Fruit fly (Drosophila melanogaster): Measurements from ENCODE around the gene betaNACtes1.

betaNACtes1 gene

dm6 chrX:14208426-14209208, 36.2 kb upstream of the betaNACtes1 start (continued):
- no peak for TF ChIP-seq disco-r (GFP tag; optimal IDR thresholded peaks at IDR 0.05)
- no peak for TF ChIP-seq MESR4 (GFP tag; optimal IDR thresholded peaks at IDR 0.05)
- no peak for TF ChIP-seq CG7745 (tag; optimal IDR thresholded peaks at IDR 0.05)
- TF ChIP-seq CG10366 (GFP tag; IDR thresholded peaks at IDR 0.05): peak; percentile 42; the same call in 1 of the 2 replicates
- TF ChIP-seq CG12104 (GFP tag; optimal IDR thresholded peaks at IDR 0.05): peak; percentile 59
- peak; percentile 73 for TF ChIP-seq unpg (GFP tag; optimal IDR thresholded peaks at IDR 0.05)
- no peak for TF ChIP-seq Scr (GFP tag; IDR thresholded peaks at IDR 0.05; ENCODE audit: partially characterized antibody)
- no peak for TF ChIP-seq Ets97D (GFP tag; optimal IDR thresholded peaks at IDR 0.05)
- no peak for TF ChIP-seq Abd-B (GFP tag; optimal IDR thresholded peaks at IDR 0.05)
- no peak for TF ChIP-seq D19B (GFP tag; optimal IDR thresholded peaks at IDR 0.05)
- TF ChIP-seq Six4 (GFP tag; optimal IDR thresholded peaks at IDR 0.05): peak; percentile 58
- peak; percentile 59 for TF ChIP-seq CG18599 (GFP tag; optimal IDR thresholded peaks at IDR 0.05)
- no peak for TF ChIP-seq CG7963 (GFP tag; IDR thresholded peaks at IDR 0.05; ENCODE audit: partially characterized antibody)
- no peak for TF ChIP-seq CG7987 (GFP tag; optimal IDR thresholded peaks at IDR 0.05)
- TF ChIP-seq CG8478 (optimal IDR thresholded peaks at IDR 0.05): no peak
- peak; percentile 63 for TF ChIP-seq tap (tag; optimal IDR thresholded peaks at IDR 0.05)
- TF ChIP-seq CG10274 (GFP tag; optimal IDR thresholded peaks at IDR 0.05): no peak
- TF ChIP-seq Bteb2 (GFP tag; optimal IDR thresholded peaks at IDR 0.05): peak; percentile 4
- TF ChIP-seq HmgD (GFP tag; optimal IDR thresholded peaks at IDR 0.05): no peak
- TF ChIP-seq ken (GFP tag; IDR thresholded peaks at IDR 0.05): no peak; the same call in 2 of the 3 replicates
- TF ChIP-seq sens-2 (GFP tag; IDR thresholded peaks at IDR 0.05): peak; percentile 51; the same call in 1 of the 2 replicates
- no peak for TF ChIP-seq CG32532 (GFP tag; IDR thresholded peaks at IDR 0.05)
- peak; percentile 10 for TF ChIP-seq CG2116 (GFP tag; optimal IDR thresholded peaks at IDR 0.05)
- TF ChIP-seq pnt (GFP tag; optimal IDR thresholded peaks at IDR 0.05): peak; percentile 41
- TF ChIP-seq gem (tag; optimal IDR thresholded peaks at IDR 0.05): peak; percentile 80
- TF ChIP-seq Mad (GFP tag; optimal IDR thresholded peaks at IDR 0.05): no peak
- no peak for TF ChIP-seq ftz-f1 (GFP tag; optimal IDR thresholded peaks at IDR 0.05)
- TF ChIP-seq CG10431 (GFP tag; optimal IDR thresholded peaks at IDR 0.05): no peak
- TF ChIP-seq CG8359 (GFP tag; optimal IDR thresholded peaks at IDR 0.05; ENCODE audit: borderline replicate concordance): peak; percentile 60
- no peak for TF ChIP-seq cas (GFP tag; IDR thresholded peaks at IDR 0.05)
- TF ChIP-seq onecut (GFP tag; IDR thresholded peaks at IDR 0.05): peak; percentile 74
- TF ChIP-seq Sox102F (GFP tag; optimal IDR thresholded peaks at IDR 0.05): peak; percentile 62
- peak; percentile 61 for TF ChIP-seq CG14050 (GFP tag; IDR thresholded peaks at IDR 0.05)
- no peak for TF ChIP-seq CG9817 (tag; optimal IDR thresholded peaks at IDR 0.05)
- no peak for TF ChIP-seq Lim3 (GFP tag; IDR thresholded peaks at IDR 0.05)
- peak; percentile 74 for TF ChIP-seq nom (GFP tag; optimal IDR thresholded peaks at IDR 0.05)
- peak; percentile 60; the same call in 2 of the 3 replicates for TF ChIP-seq zfh1 (GFP tag; IDR thresholded peaks at IDR 0.05)
- TF ChIP-seq CG34422 (GFP tag; IDR thresholded peaks at IDR 0.05): 0 out of 3 replicates have a peak, but pooled peaks have one; percentile 44
- TF ChIP-seq peb (GFP tag; IDR thresholded peaks at IDR 0.05): no peak
- peak; percentile 1 for TF ChIP-seq Myb (GFP tag; optimal IDR thresholded peaks at IDR 0.05)
- TF ChIP-seq ci (GFP tag; IDR thresholded peaks at IDR 0.05): peak; percentile 90
- peak; percentile 48 for TF ChIP-seq CG12659 (GFP tag; optimal IDR thresholded peaks at IDR 0.05)
- no peak for TF ChIP-seq Tbp (GFP tag; optimal IDR thresholded peaks at IDR 0.05)
- no peak for TF ChIP-seq NC2α (GFP tag; optimal IDR thresholded peaks at IDR 0.05)
- TF ChIP-seq Med (GFP tag): peak; percentile 68
- TF ChIP-seq CG2129 (GFP tag; IDR thresholded peaks at IDR 0.05; ENCODE audit: partially characterized antibody): no peak
- no peak for TF ChIP-seq CG4854 (GFP tag; optimal IDR thresholded peaks at IDR 0.05)
- no peak for TF ChIP-seq knrl (GFP tag; IDR thresholded peaks at IDR 0.05; ENCODE audit: partially characterized antibody)
- no peak for TF ChIP-seq CG16813 (GFP tag; IDR thresholded peaks at IDR 0.05; ENCODE audit: partially characterized antibody)

All from whole organism, embryonic.